Worm (Caenorhabditis elegans): ENCODE results near the gene K05F1.9.
"Not testable (repeated sequence)": the region's sequence is repeated elsewhere in the genome, so short reads cannot be mapped to it uniquely, and the experiment has no call there.

Gene K05F1.9

ce11 chrII:5772547-5773142, 28.3 kb downstream of the K05F1.9 start (continued):
- TF ChIP-seq jun-1 (tag; optimal IDR thresholded peaks at IDR 0.05) (no peak), lin-14 (GFP tag; optimal IDR thresholded peaks at IDR 0.05) (peak; percentile 42), nhr-47 (tag; optimal IDR thresholded peaks at IDR 0.05) (peak; percentile 63), efl-3 (GFP tag; optimal IDR thresholded peaks at IDR 0.05) (no peak), grh-1 (GFP tag; IDR thresholded peaks at IDR 0.05) (no peak), efl-1 (optimal IDR thresholded peaks at IDR 0.05) (peak; percentile 38 to 51), efl-1 (GFP tag; optimal IDR thresholded peaks at IDR 0.05 in 1 of 2) (peak; percentile 24 to 93), ceh-63 (GFP tag; optimal IDR thresholded peaks at IDR 0.05) (no peak), pag-3 (tag; optimal IDR thresholded peaks at IDR 0.05; ENCODE audit: borderline replicate concordance, insufficient read depth) (no peak), zip-4 (GFP tag; optimal IDR thresholded peaks at IDR 0.05) (no peak)

ce11 chrII:5768274-5768820, 32.6 kb downstream of the K05F1.9 start:
- TF ChIP-seq F16B12.6 (tag; optimal IDR thresholded peaks at IDR 0.05), result no peak
- peak; percentile 12 for TF ChIP-seq rnt-1 (tag; optimal IDR thresholded peaks at IDR 0.05)
- peak; percentile 44 for TF ChIP-seq blmp-1 (tag; optimal IDR thresholded peaks at IDR 0.05)
- TF ChIP-seq nhr-76 (tag; optimal IDR thresholded peaks at IDR 0.05), result no peak
- TF ChIP-seq nhr-85 (tag), result peak; percentile 88
- peak; percentile 40 for TF ChIP-seq mep-1 (tag; optimal IDR thresholded peaks at IDR 0.05)
- peak; percentile 36 for TF ChIP-seq snu-23 (GFP tag; optimal IDR thresholded peaks at IDR 0.05)
- peak; percentile 67 for TF ChIP-seq lin-14 (GFP tag; optimal IDR thresholded peaks at IDR 0.05)
- TF ChIP-seq lin-39 (tag; optimal IDR thresholded peaks at IDR 0.05), result peak; percentile 41
- no peak for TF ChIP-seq nhr-19 (GFP tag; conservative IDR thresholded peaks at IDR 0.05)
- no peak for TF ChIP-seq hpl-2 (GFP tag; optimal IDR thresholded peaks at IDR 0.05)
- TF ChIP-seq egl-13 (tag; optimal IDR thresholded peaks at IDR 0.05), result no peak
- peak in 2 of 6 experiments; percentile 19 to 59 for TF ChIP-seq elt-3 (tag; optimal IDR thresholded peaks at IDR 0.05)
- peak; percentile 3 for TF ChIP-seq nhr-71 (tag; optimal IDR thresholded peaks at IDR 0.05)
- TF ChIP-seq nhr-20 (tag; optimal IDR thresholded peaks at IDR 0.05), result peak; percentile 34

ce11 chrII:5765318-5765717, 35.7 kb downstream of the K05F1.9 start, which contains the start of gene ifb-1:
TSS of gene ifb-1 (plus strand) at chrII:5765618.
- TF ChIP-seq pqm-1 (tag; optimal IDR thresholded peaks at IDR 0.05) (no peak), F16B12.6 (tag; optimal IDR thresholded peaks at IDR 0.05) (no peak), unc-62 (GFP tag; optimal IDR thresholded peaks at IDR 0.05) (no peak), mep-1 (tag; optimal IDR thresholded peaks at IDR 0.05) (no peak), ceh-8 (GFP tag; optimal IDR thresholded peaks at IDR 0.05) (no peak), mef-2 (tag; optimal IDR thresholded peaks at IDR 0.05) (no peak), nhr-77 (tag; optimal IDR thresholded peaks at IDR 0.05) (no peak), nhr-85 (tag) (no peak), tlp-1 (tag; optimal IDR thresholded peaks at IDR 0.05) (no peak), snu-23 (GFP tag; optimal IDR thresholded peaks at IDR 0.05) (no peak), zag-1 (tag; optimal IDR thresholded peaks at IDR 0.05) (no peak), ets-5 (GFP tag; IDR thresholded peaks at IDR 0.05) (no peak), elt-2 (tag; optimal IDR thresholded peaks at IDR 0.05) (no peak), ceh-82 (tag; optimal IDR thresholded peaks at IDR 0.05) (no peak), nhr-19 (GFP tag; conservative IDR thresholded peaks at IDR 0.05) (no peak), nhr-47 (tag; optimal IDR thresholded peaks at IDR 0.05) (no peak), unc-30 (tag; optimal IDR thresholded peaks at IDR 0.05) (no peak)

ce11 chrII:5757656-5758055, 43.3 kb downstream of the K05F1.9 start, which contains the start of the genes F10C1.3 and F10C1.23:
TSS of gene F10C1.3 (minus strand) at chrII:5757756.
TSS of gene F10C1.23 (plus strand) at chrII:5758040.
- not testable (repeated sequence) for TF ChIP-seq nhr-76 (tag; optimal IDR thresholded peaks at IDR 0.05); rnt-1 (tag; optimal IDR thresholded peaks at IDR 0.05); ceh-88 (GFP tag; IDR thresholded peaks at IDR 0.05)
